Worm (Caenorhabditis elegans) whole organism, young adult: Measurements from ENCODE around the gene hil-1.

Source experiments
- B0261.1 ChIP-seq: sonication (generic microtip); optimal IDR thresholded peaks from 2 replicates; lab custom pipeline; 2016; ENCODE audit warnings: mild to moderate bottlenecking, missing genetic modification characterization, moderate library complexity, missing compliant biosample characterization
- D2030.7 ChIP-seq: fragments of 200-800 bp; sonication (Bioruptor generic); IDR thresholded peaks from 2 replicates; pipeline ENCODE4 v1.3.6; 2022; ENCODE audit warnings: missing genetic modification reagents, missing genetic modification characterization, missing compliant biosample characterization
- F10E7.11 ChIP-seq: sonication (generic microtip); optimal IDR thresholded peaks from 2 replicates; lab custom pipeline; 2017; ENCODE audit warnings: mild to moderate bottlenecking, missing genetic modification characterization, moderate library complexity, missing compliant biosample characterization
- F39B2.1 ChIP-seq: fragments of 200-800 bp; sonication (Bioruptor generic); IDR thresholded peaks from 2 replicates; pipeline ENCODE4 v1.3.6; 2022; ENCODE audit warnings: missing genetic modification reagents, missing genetic modification characterization, missing compliant biosample characterization
- F49E8.2 ChIP-seq: sonication (generic microtip); optimal IDR thresholded peaks from 3 replicates; lab custom pipeline; 2017; ENCODE audit warnings: missing genetic modification characterization, mild to moderate bottlenecking, missing compliant biosample characterization, antibody characterized with exemption, moderate library complexity; ENCODE audit not compliant: insufficient read depth
- F55B11.4 ChIP-seq: sonication (generic microtip); optimal IDR thresholded peaks from 2 replicates; lab custom pipeline; 2016; ENCODE audit warnings: missing compliant biosample characterization, missing genetic modification characterization, borderline replicate concordance; ENCODE audit not compliant: insufficient read depth
- K12H6.12 ChIP-seq: fragments of 200-800 bp; sonication (Bioruptor generic); optimal IDR thresholded peaks from 2 replicates; lab custom pipeline; 2018; ENCODE audit warnings: mild to moderate bottlenecking, missing genetic modification characterization, missing compliant biosample characterization
- Y95B8A.8 ChIP-seq: fragments of 200-800 bp; sonication (Bioruptor generic); IDR thresholded peaks from 2 replicates; pipeline ENCODE4 v1.3.6; 2022; ENCODE audit warnings: missing genetic modification reagents, missing genetic modification characterization, missing compliant biosample characterization
- ZK185.1 ChIP-seq: sonication (generic microtip); optimal IDR thresholded peaks from 2 replicates; lab custom pipeline; 2016; ENCODE audit warnings: mild to moderate bottlenecking, missing genetic modification characterization, missing compliant biosample characterization; ENCODE audit not compliant: poor library complexity, severe bottlenecking
- aptf-3 ChIP-seq: fragments of 200-800 bp; sonication (Bioruptor generic); IDR thresholded peaks from 2 replicates; pipeline ENCODE4 v1.3.6; 2022; ENCODE audit warnings: missing genetic modification characterization, missing compliant biosample characterization
- athp-1 ChIP-seq: sonication (generic microtip); optimal IDR thresholded peaks from 2 replicates; lab custom pipeline; 2017; ENCODE audit warnings: mild to moderate bottlenecking, missing genetic modification characterization, missing compliant biosample characterization
- attf-3 ChIP-seq: fragments of 200-800 bp; sonication (Bioruptor generic); conservative IDR thresholded peaks from 2 replicates; pipeline ENCODE4 v1.3.6; 2022; ENCODE audit warnings: missing genetic modification reagents, missing genetic modification characterization, missing compliant biosample characterization
- attf-5 ChIP-seq: fragments of 200-800 bp; sonication (Bioruptor generic); optimal IDR thresholded peaks from 2 replicates; lab custom pipeline; 2018; ENCODE audit warnings: mild to moderate bottlenecking, missing genetic modification characterization, missing compliant biosample characterization
- attf-6 ChIP-seq: fragments of 200-800 bp; sonication (Bioruptor generic); IDR thresholded peaks from 2 replicates; pipeline ENCODE4 v1.3.6; 2022; ENCODE audit warnings: missing genetic modification reagents, missing genetic modification characterization, missing compliant biosample characterization
- cebp-2 ChIP-seq: fragments of 200-800 bp; sonication (Bioruptor generic); IDR thresholded peaks from 2 replicates; pipeline ENCODE4 v1.3.6; 2022; ENCODE audit warnings: missing genetic modification characterization, missing compliant biosample characterization
- ceh-100 ChIP-seq: fragments of 200-800 bp; sonication (Bioruptor generic); IDR thresholded peaks from 2 replicates; pipeline ENCODE4 v1.3.6; 2022; ENCODE audit warnings: missing genetic modification reagents, missing genetic modification characterization, missing compliant biosample characterization
- ceh-40 ChIP-seq: fragments of 200-800 bp; sonication (Bioruptor generic); IDR thresholded peaks from 2 replicates; pipeline ENCODE4 v1.3.6; 2022; ENCODE audit warnings: missing genetic modification characterization, missing compliant biosample characterization
- dpff-1 ChIP-seq: sonication (generic microtip); optimal IDR thresholded peaks from 2 replicates; lab custom pipeline; 2017; ENCODE audit warnings: mild to moderate bottlenecking, missing genetic modification characterization, missing compliant biosample characterization
- efl-1 ChIP-seq: fragments of 150-350 bp; optimal IDR thresholded peaks from 2 replicates; lab custom pipeline; 2014; ENCODE audit warnings: missing biosample characterization, missing genetic modification reagents, missing genetic modification characterization
- ets-4 ChIP-seq: fragments of 200-800 bp; sonication (Bioruptor generic); optimal IDR thresholded peaks from 2 replicates; lab custom pipeline; 2018; ENCODE audit warnings: mild to moderate bottlenecking, missing genetic modification characterization, missing compliant biosample characterization
- lin-35 ChIP-seq, 3 experiments: fragments of 150-350 bp in 2 of 3; sonication (generic microtip) in 1 of 3; optimal IDR thresholded peaks; 2 replicates each; lab custom pipeline; 2014 to 2018; ENCODE audit warnings: missing biosample characterization in 3 of 3, missing genetic modification characterization in 3 of 3, missing genetic modification reagents in 3 of 3
- lin-40 ChIP-seq: sonication (generic microtip); optimal IDR thresholded peaks from 2 replicates; lab custom pipeline; 2016; ENCODE audit warnings: missing genetic modification characterization, mild to moderate bottlenecking, missing compliant biosample characterization, missing genotype, missing genetic modification reagents
- lir-1 ChIP-seq: fragments of 200-800 bp; sonication (Bioruptor generic); conservative IDR thresholded peaks from 2 replicates; pipeline ENCODE4 v1.3.6; 2022; ENCODE audit warnings: missing genetic modification reagents, missing genetic modification characterization, missing compliant biosample characterization
- mcd-1 ChIP-seq: fragments of 200-800 bp; sonication (Bioruptor generic); IDR thresholded peaks from 2 replicates; pipeline ENCODE4 v1.3.6; 2022; ENCODE audit warnings: missing genetic modification reagents, missing genetic modification characterization, missing compliant biosample characterization
- mes-4 ChIP-seq: sonication (generic microtip); optimal IDR thresholded peaks from 2 replicates; lab custom pipeline; 2016; ENCODE audit warnings: missing genotype, missing genetic modification characterization, missing compliant biosample characterization
- mxl-1 ChIP-seq: sonication (generic microtip); optimal IDR thresholded peaks from 2 replicates; lab custom pipeline; 2016; ENCODE audit warnings: missing genetic modification characterization, missing compliant biosample characterization
- nfyb-1 ChIP-seq: fragments of 200-800 bp; sonication (Bioruptor generic); IDR thresholded peaks from 2 replicates; pipeline ENCODE4 v1.3.6; 2022; ENCODE audit warnings: missing genetic modification reagents, missing genetic modification characterization, missing compliant biosample characterization
- nhr-179 ChIP-seq: sonication (generic microtip); optimal IDR thresholded peaks from 2 replicates; lab custom pipeline; 2016; ENCODE audit warnings: mild to moderate bottlenecking, missing genetic modification characterization, missing compliant biosample characterization
- nhr-80 ChIP-seq: sonication (generic microtip); optimal IDR thresholded peaks from 2 replicates; lab custom pipeline; 2016; ENCODE audit warnings: missing genetic modification characterization, missing compliant biosample characterization
- sea-2 ChIP-seq: fragments of 200-800 bp; sonication (Bioruptor generic); IDR thresholded peaks from 2 replicates; pipeline ENCODE4 v1.3.6; 2022; ENCODE audit warnings: missing genetic modification characterization, missing compliant biosample characterization
- snpc-3.4 ChIP-seq: sonication (generic microtip); optimal IDR thresholded peaks from 2 replicates; lab custom pipeline; 2017; ENCODE audit warnings: missing genetic modification characterization, mild to moderate bottlenecking, missing compliant biosample characterization, antibody characterized with exemption, moderate library complexity, missing genotype, missing genetic modification reagents
- snpc-4 ChIP-seq, 5 experiments: fragments of 150-350 bp in 1 of 5; sonication (generic microtip) in 4 of 5; optimal IDR thresholded peaks; 2 replicates each; lab custom pipeline; 2014 to 2018; ENCODE audit warnings: missing genetic modification characterization in 5 of 5, missing biosample characterization in 3 of 5, antibody characterized with exemption in 2 of 5, mild to moderate bottlenecking in 2 of 5, missing compliant biosample characterization in 2 of 5, missing genotype in 2 of 5, moderate library complexity in 2 of 5, missing genetic modification reagents in 1 of 5
- unc-130 ChIP-seq: sonication (generic microtip); optimal IDR thresholded peaks from 2 replicates; lab custom pipeline; 2016; ENCODE audit warnings: missing genetic modification reagents, missing genetic modification characterization, missing compliant biosample characterization
- zim-3 ChIP-seq: sonication (generic microtip); optimal IDR thresholded peaks from 2 replicates; lab custom pipeline; 2017; ENCODE audit warnings: mild to moderate bottlenecking, missing genetic modification characterization, moderate library complexity, missing compliant biosample characterization
- ztf-18 ChIP-seq: sonication (generic microtip); optimal IDR thresholded peaks from 2 replicates; lab custom pipeline; 2016; ENCODE audit warnings: missing genotype, mild to moderate bottlenecking, missing genetic modification characterization, missing compliant biosample characterization
- ztf-22 ChIP-seq: fragments of 200-800 bp; sonication (Bioruptor generic); optimal IDR thresholded peaks from 2 replicates; lab custom pipeline; 2018; ENCODE audit warnings: mild to moderate bottlenecking, missing genetic modification characterization, moderate library complexity, missing compliant biosample characterization
- ztf-25 ChIP-seq: fragments of 200-800 bp; sonication (Bioruptor generic); IDR thresholded peaks from 2 replicates; pipeline ENCODE4 v1.3.6; 2022; ENCODE audit warnings: missing genetic modification reagents, missing genetic modification characterization, missing compliant biosample characterization
- ztf-26 ChIP-seq: sonication (generic microtip); optimal IDR thresholded peaks from 2 replicates; lab custom pipeline; 2017; ENCODE audit warnings: missing genetic modification characterization, missing compliant biosample characterization
- ztf-3 ChIP-seq: fragments of 200-800 bp; sonication (Bioruptor generic); optimal IDR thresholded peaks from 2 replicates; lab custom pipeline; 2018; ENCODE audit warnings: mild to moderate bottlenecking, missing genetic modification characterization, missing compliant biosample characterization
- ztf-6 ChIP-seq: fragments of 200-800 bp; sonication (Bioruptor generic); IDR thresholded peaks from 2 replicates; pipeline ENCODE4 v1.3.6; 2022; ENCODE audit warnings: missing genetic modification reagents, missing genetic modification characterization, missing compliant biosample characterization

The hil-1 gene

ce11 chrV:14942898-14943297 lies 6.7 kb upstream of the hil-1 start:
- TF ChIP-seq athp-1 = no peak
- no peak for TF ChIP-seq ztf-26 (tag; lab: Kevin White, UChicago)
- TF ChIP-seq F39B2.1 (GFP tag; lab: Robert Waterston, UW) = no peak
- no peak for TF ChIP-seq unc-130
- TF ChIP-seq D2030.7 (GFP tag; lab: Robert Waterston, UW) = no peak
- TF ChIP-seq F55B11.4 (tag; lab: Kevin White, UChicago) = no peak
- TF ChIP-seq attf-5 = no peak
- no peak for TF ChIP-seq snpc-4 (GFP tag; optimal IDR thresholded peaks at IDR 0.05; lab: Kevin White, UChicago)
- no peak for TF ChIP-seq snpc-4 (tag; optimal IDR thresholded peaks at IDR 0.05; lab: Kevin White, UChicago)
- no peak for TF ChIP-seq lir-1 (GFP tag; lab: Robert Waterston, UW)
- TF ChIP-seq F49E8.2 (tag; lab: Kevin White, UChicago) = no peak
- no peak for TF ChIP-seq snpc-3.4 (tag; lab: Kevin White, UChicago)

ce11 chrV:14943774-14944173 lies 5.8 kb upstream of the hil-1 start:
- TF ChIP-seq attf-3 (GFP tag; lab: Robert Waterston, UW) = no peak
- no peak for TF ChIP-seq lin-35 (GFP tag; optimal IDR thresholded peaks at IDR 0.05; lab: Kevin White, UChicago)
- TF ChIP-seq ceh-100 (GFP tag; lab: Robert Waterston, UW) = no peak
- no peak for TF ChIP-seq B0261.1
- no peak for TF ChIP-seq ztf-22 (GFP tag; lab: Kevin White, UChicago)
- no peak for TF ChIP-seq aptf-3 (GFP tag; lab: Robert Waterston, UW)
- TF ChIP-seq nhr-179 (tag; lab: Kevin White, UChicago) = no peak
- TF ChIP-seq ztf-25 = no peak
- TF ChIP-seq zim-3 (tag; lab: Kevin White, UChicago) = no peak
- TF ChIP-seq efl-1 (GFP tag; lab: Kevin White, UChicago) = no peak
- TF ChIP-seq mxl-1 (tag; lab: Kevin White, UChicago) = no peak

ce11 chrV:14945124-14945523 lies 4.5 kb upstream of the hil-1 start:
- TF ChIP-seq nhr-80 (tag; lab: Kevin White, UChicago) (no peak), efl-1 (GFP tag; lab: Kevin White, UChicago) (no peak), ets-4 (GFP tag; lab: Kevin White, UChicago) (no peak), ztf-6 (GFP tag; lab: Robert Waterston, UW) (no peak), K12H6.12 (tag; lab: Kevin White, UChicago) (no peak), ztf-3 (no peak), mes-4 (no peak), Y95B8A.8 (GFP tag; lab: Robert Waterston, UW) (no peak), ztf-26 (tag; lab: Kevin White, UChicago) (no peak), nfyb-1 (GFP tag; lab: Robert Waterston, UW) (no peak)
- TF ChIP-seq, all 124 proteins: peak for 0

- no peak for TF ChIP-seq mcd-1
- no peak for TF ChIP-seq nfyb-1 (GFP tag; lab: Robert Waterston, UW)
- TF ChIP-seq ztf-18 (tag; lab: Kevin White, UChicago) = no peak
- no peak for TF ChIP-seq ztf-22 (GFP tag; lab: Kevin White, UChicago)
- no peak for TF ChIP-seq ztf-25
These were observed 3.9 kb upstream of the hil-1 start, which contains the start of gene C30G7.3 for ce11 chrV:14945697-14946096. C30G7.3 (minus strand) TSS chrV:14945704.

- no peak for TF ChIP-seq cebp-2 (GFP tag; lab: Robert Waterston, UW)
- TF ChIP-seq ZK185.1 (tag; lab: Kevin White, UChicago) = no peak
- TF ChIP-seq F10E7.11 = no peak
- no peak for TF ChIP-seq ceh-40 (GFP tag; lab: Robert Waterston, UW)
- no peak for TF ChIP-seq sea-2 (GFP tag; lab: Robert Waterston, UW)
- no peak for TF ChIP-seq attf-6
- no peak for TF ChIP-seq dpff-1 (tag; lab: Kevin White, UChicago)
- no peak for TF ChIP-seq lin-40 (tag; lab: Kevin White, UChicago)
- no peak for TF ChIP-seq unc-130
- TF ChIP-seq, all 124 proteins: peak for 0
These were observed 2.6 kb upstream of the hil-1 start, which contains the start of gene C30G7.4 for ce11 chrV:14947022-14947421. C30G7.4 (minus strand) TSS chrV:14947122.
